Fruit fly (Drosophila melanogaster) whole organism, embryonic: ENCODE results near the gene BOD1.
"Not testable (repeated sequence)": the region's sequence is repeated elsewhere in the genome, so short reads cannot be mapped to it uniquely, and the experiment has no call there.

Experiments used
- CG10321 ChIP-seq: fragments of 200-800 bp; sonication (Bioruptor generic); IDR thresholded peaks from 2 replicates; pipeline ENCODE4 v1.3.6; 2022; ENCODE audit warnings: missing biosample characterization, missing genetic modification characterization
- CG12942 ChIP-seq: fragments of 200-800 bp; sonication (Bioruptor generic); optimal IDR thresholded peaks from 3 replicates; lab custom pipeline; 2016; ENCODE audit warnings: missing biosample characterization, missing genetic modification characterization
- CG15601 ChIP-seq: fragments of 200-800 bp; sonication (Bioruptor generic); optimal IDR thresholded peaks from 3 replicates; lab custom pipeline; 2019; ENCODE audit warnings: missing biosample characterization, mild to moderate bottlenecking, missing genetic modification characterization, moderate library complexity
- CG16779 ChIP-seq: fragments of 200-800 bp; sonication (Bioruptor generic); IDR thresholded peaks from 2 replicates; pipeline ENCODE4 v1.3.6; 2022; ENCODE audit warnings: missing biosample characterization, missing genetic modification characterization
- CG2889 ChIP-seq: fragments of 200-800 bp; sonication (Bioruptor generic); IDR thresholded peaks from 3 replicates; pipeline ENCODE4 v1.3.6; 2022; ENCODE audit warnings: missing biosample characterization, missing genetic modification characterization
- HmgZ ChIP-seq: fragments of 200-800 bp; sonication (Bioruptor generic); optimal IDR thresholded peaks from 2 replicates; lab custom pipeline; 2018; ENCODE audit warnings: missing biosample characterization, mild to moderate bottlenecking, missing genetic modification characterization
- ato ChIP-seq: fragments of 200-800 bp; sonication (Bioruptor generic); IDR thresholded peaks from 2 replicates; pipeline ENCODE4 v1.3.6; 2022; ENCODE audit warnings: missing biosample characterization, missing genetic modification characterization; ENCODE audit not compliant: partially characterized antibody
- jigr1 ChIP-seq: fragments of 200-800 bp; sonication (Bioruptor generic); IDR thresholded peaks from 3 replicates; pipeline ENCODE4 v1.3.6; 2022; ENCODE audit warnings: missing biosample characterization, missing genetic modification characterization

DNA sequence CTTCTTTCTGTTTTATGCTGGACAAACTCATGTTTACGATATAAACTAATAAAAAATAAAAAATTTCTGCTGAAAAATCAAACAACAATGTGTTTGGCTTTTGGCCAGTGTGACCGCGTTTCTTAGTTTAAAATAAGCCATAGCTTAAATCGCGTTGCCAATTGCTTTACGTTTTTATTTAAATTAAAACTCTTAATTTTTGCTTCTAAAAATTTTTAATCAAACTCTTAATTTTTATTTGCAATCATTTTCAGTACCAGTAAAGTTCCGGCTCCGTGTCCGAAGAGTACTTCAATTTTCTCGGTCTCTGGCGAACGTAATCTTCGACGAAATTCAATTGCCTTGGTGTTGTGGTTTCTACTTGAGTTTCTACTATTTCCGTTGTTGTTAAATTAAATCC lies 21.1 kb downstream of the BOD1 start, which contains the start of the genes CG42487 and CG4884:
- TF ChIP-seq CG10321; CG2889 (GFP tag; lab: Robert Waterston, UW); HmgZ (tag; lab: Kevin White, UChicago); ato (GFP tag; lab: Robert Waterston, UW); CG12942 (GFP tag; lab: Kevin White, UChicago); jigr1 (GFP tag; lab: Robert Waterston, UW); CG15601 (tag; lab: Kevin White, UChicago); CG16779 (GFP tag; lab: Robert Waterston, UW): not testable (repeated sequence)
